Worm (Caenorhabditis elegans) whole organism, L2 larva: Measurements from ENCODE around the gene pde-2.

ENCODE experiments used
- R02D3.7 ChIP-seq: fragments of 150-350 bp; optimal IDR thresholded peaks from 2 replicates; lab custom pipeline; 2014; ENCODE audit warnings: missing biosample characterization, missing genetic modification characterization
- alr-1 ChIP-seq: fragments of 150-350 bp; optimal IDR thresholded peaks from 2 replicates; lab custom pipeline; 2014; ENCODE audit warnings: missing biosample characterization, missing genetic modification characterization
- nhr-129 ChIP-seq: fragments of 150-350 bp; optimal IDR thresholded peaks from 2 replicates; lab custom pipeline; 2014; ENCODE audit warnings: missing biosample characterization, missing genetic modification characterization
- nhr-25 ChIP-seq: fragments of 150-350 bp; sonication (generic microtip); optimal IDR thresholded peaks from 3 replicates; lab custom pipeline; 2014; ENCODE audit warnings: missing biosample characterization, missing genetic modification characterization
- nhr-6 ChIP-seq: fragments of 150-350 bp; optimal IDR thresholded peaks from 2 replicates; lab custom pipeline; 2014; ENCODE audit warnings: missing biosample characterization, missing genetic modification characterization

ce11 chrIII:9010047-9010446, 28.4 kb upstream of the pde-2 start, which contains the start of gene F59B2.8:
- TF ChIP-seq nhr-25 (tag; lab: Kevin White, UChicago) (no peak), alr-1 (no peak), nhr-129 (tag; lab: Kevin White, UChicago) (no peak), nhr-6 (no peak), R02D3.7 (tag; lab: Kevin White, UChicago) (no peak)
